Worm (Caenorhabditis elegans) whole organism, young adult: Measurements from ENCODE around the gene nspc-20.
A peak's percentile ranks its signal among the peaks of the same experiment; 100 is the strongest.

Source experiments
- B0019.2 ChIP-seq: fragments of 200-800 bp; sonication (Bioruptor generic); conservative IDR thresholded peaks from 2 replicates; pipeline ENCODE4 v1.3.6; 2022; ENCODE audit warnings: missing genetic modification reagents, missing genetic modification characterization, missing compliant biosample characterization
- C06A6.2 ChIP-seq: fragments of 200-800 bp; sonication (Bioruptor generic); conservative IDR thresholded peaks from 2 replicates; pipeline ENCODE4 v1.3.6; 2022; ENCODE audit warnings: missing genetic modification characterization, missing compliant biosample characterization
- C17E4.6 ChIP-seq: fragments of 200-800 bp; sonication (Bioruptor generic); IDR thresholded peaks from 2 replicates; pipeline ENCODE4 v1.3.6; 2022; ENCODE audit warnings: missing genetic modification reagents, missing genetic modification characterization, missing compliant biosample characterization
- D2030.7 ChIP-seq: fragments of 200-800 bp; sonication (Bioruptor generic); IDR thresholded peaks from 2 replicates; pipeline ENCODE4 v1.3.6; 2022; ENCODE audit warnings: missing genetic modification reagents, missing genetic modification characterization, missing compliant biosample characterization
- F22D6.2 ChIP-seq: sonication (generic microtip); optimal IDR thresholded peaks from 2 replicates; lab custom pipeline; 2016; ENCODE audit warnings: mild to moderate bottlenecking, missing genetic modification characterization, missing compliant biosample characterization
- F33H1.4 ChIP-seq: fragments of 200-800 bp; sonication (Bioruptor generic); IDR thresholded peaks from 2 replicates; pipeline ENCODE4 v1.3.6; 2022; ENCODE audit warnings: missing genetic modification reagents, missing genetic modification characterization, missing compliant biosample characterization
- K11D2.4 ChIP-seq: fragments of 200-800 bp; sonication (Bioruptor generic); IDR thresholded peaks from 2 replicates; pipeline ENCODE4 v1.3.6; 2022; ENCODE audit warnings: missing genetic modification reagents, missing genetic modification characterization, missing compliant biosample characterization
- K12H6.12 ChIP-seq: fragments of 200-800 bp; sonication (Bioruptor generic); optimal IDR thresholded peaks from 2 replicates; lab custom pipeline; 2018; ENCODE audit warnings: mild to moderate bottlenecking, missing genetic modification characterization, missing compliant biosample characterization
- T26A5.8 ChIP-seq: sonication (generic microtip); optimal IDR thresholded peaks from 2 replicates; lab custom pipeline; 2016; ENCODE audit warnings: missing genetic modification characterization, missing compliant biosample characterization
- Y53G8AR.9 ChIP-seq: fragments of 200-800 bp; sonication (Bioruptor generic); conservative IDR thresholded peaks from 2 replicates; pipeline ENCODE4 v1.3.6; 2022; ENCODE audit warnings: missing genetic modification reagents, missing genetic modification characterization, missing compliant biosample characterization
- Y67H2A.10 ChIP-seq: fragments of 200-800 bp; sonication (Bioruptor generic); conservative IDR thresholded peaks from 2 replicates; pipeline ENCODE4 v1.3.6; 2022; ENCODE audit warnings: missing genetic modification reagents, missing genetic modification characterization, missing compliant biosample characterization
- aptf-3 ChIP-seq: fragments of 200-800 bp; sonication (Bioruptor generic); IDR thresholded peaks from 2 replicates; pipeline ENCODE4 v1.3.6; 2022; ENCODE audit warnings: missing genetic modification characterization, missing compliant biosample characterization
- atf-7 ChIP-seq: sonication (generic microtip); optimal IDR thresholded peaks from 2 replicates; lab custom pipeline; 2017; ENCODE audit warnings: mild to moderate bottlenecking, missing genetic modification characterization, missing compliant biosample characterization
- attf-6 ChIP-seq: fragments of 200-800 bp; sonication (Bioruptor generic); IDR thresholded peaks from 2 replicates; pipeline ENCODE4 v1.3.6; 2022; ENCODE audit warnings: missing genetic modification reagents, missing genetic modification characterization, missing compliant biosample characterization
- bed-1 ChIP-seq: fragments of 200-800 bp; sonication (Bioruptor generic); IDR thresholded peaks from 2 replicates; pipeline ENCODE4 v1.3.6; 2022; ENCODE audit warnings: missing genetic modification reagents, missing genetic modification characterization, missing compliant biosample characterization
- cebp-1 ChIP-seq, 2 experiments: fragments of 200-800 bp in 1 of 2; sonication (Bioruptor generic) in 1 of 2; sonication (generic microtip) in 1 of 2; IDR thresholded peaks in 1 of 2; optimal IDR thresholded peaks in 1 of 2; 2 replicates each; pipeline versions ENCODE4 v1.3.6 to Lab custom; 2017 to 2022; ENCODE audit warnings: missing compliant biosample characterization in 2 of 2, missing genetic modification characterization in 2 of 2, mild to moderate bottlenecking in 1 of 2, missing genetic modification reagents in 1 of 2, moderate library complexity in 1 of 2
- ceh-27 ChIP-seq: fragments of 200-800 bp; sonication (Bioruptor generic); optimal IDR thresholded peaks from 2 replicates; lab custom pipeline; 2018; ENCODE audit warnings: mild to moderate bottlenecking, missing genetic modification characterization, moderate library complexity, missing compliant biosample characterization
- ceh-91 ChIP-seq: fragments of 200-800 bp; sonication (Bioruptor generic); IDR thresholded peaks from 2 replicates; pipeline ENCODE4 v1.3.6; 2022; ENCODE audit warnings: missing genetic modification reagents, missing genetic modification characterization, missing compliant biosample characterization
- chd-7 ChIP-seq: sonication (generic microtip); optimal IDR thresholded peaks from 2 replicates; lab custom pipeline; 2016; ENCODE audit warnings: mild to moderate bottlenecking, missing genetic modification characterization, moderate library complexity, missing compliant biosample characterization
- dox-1 ChIP-seq: fragments of 200-800 bp; sonication (Bioruptor generic); IDR thresholded peaks from 2 replicates; pipeline ENCODE4 v1.3.6; 2022; ENCODE audit warnings: missing genetic modification reagents, missing genetic modification characterization, missing compliant biosample characterization
- dpff-1 ChIP-seq: sonication (generic microtip); optimal IDR thresholded peaks from 2 replicates; lab custom pipeline; 2017; ENCODE audit warnings: mild to moderate bottlenecking, missing genetic modification characterization, missing compliant biosample characterization
- efl-1 ChIP-seq: fragments of 150-350 bp; optimal IDR thresholded peaks from 2 replicates; lab custom pipeline; 2014; ENCODE audit warnings: missing biosample characterization, missing genetic modification reagents, missing genetic modification characterization
- egrh-3 ChIP-seq: fragments of 200-800 bp; sonication (Bioruptor generic); IDR thresholded peaks from 2 replicates; pipeline ENCODE4 v1.3.6; 2022; ENCODE audit warnings: missing genetic modification reagents, missing genetic modification characterization, missing compliant biosample characterization
- gei-17 ChIP-seq: fragments of 200-800 bp; sonication (Bioruptor generic); optimal IDR thresholded peaks from 2 replicates; lab custom pipeline; 2018; ENCODE audit warnings: mild to moderate bottlenecking, missing genetic modification characterization, missing compliant biosample characterization
- hrde-1 ChIP-seq: sonication (generic microtip); optimal IDR thresholded peaks from 2 replicates; lab custom pipeline; 2016; ENCODE audit warnings: missing genetic modification characterization, mild to moderate bottlenecking, missing compliant biosample characterization, moderate library complexity, missing genotype, missing genetic modification reagents, borderline replicate concordance
- let-526 ChIP-seq: fragments of 200-800 bp; sonication (Bioruptor generic); IDR thresholded peaks from 2 replicates; pipeline ENCODE4 v1.3.6; 2022; ENCODE audit warnings: missing genetic modification reagents, missing genetic modification characterization, missing compliant biosample characterization
- lin-26 ChIP-seq: fragments of 200-800 bp; sonication (Bioruptor generic); IDR thresholded peaks from 2 replicates; pipeline ENCODE4 v1.3.6; 2022; ENCODE audit warnings: missing genetic modification reagents, missing genetic modification characterization, missing compliant biosample characterization
- lin-40 ChIP-seq: sonication (generic microtip); optimal IDR thresholded peaks from 2 replicates; lab custom pipeline; 2016; ENCODE audit warnings: missing genetic modification characterization, mild to moderate bottlenecking, missing compliant biosample characterization, missing genotype, missing genetic modification reagents
- lin-54 ChIP-seq: fragments of 200-800 bp; sonication (Bioruptor generic); optimal IDR thresholded peaks from 2 replicates; lab custom pipeline; 2018; ENCODE audit warnings: mild to moderate bottlenecking, missing genetic modification characterization, missing compliant biosample characterization
- nfya-1 ChIP-seq: sonication (generic microtip); optimal IDR thresholded peaks from 2 replicates; lab custom pipeline; 2017; ENCODE audit warnings: antibody characterized with exemption, missing compliant biosample characterization, missing genetic modification characterization, borderline replicate concordance; ENCODE audit not compliant: insufficient read depth
- nhr-80 ChIP-seq: sonication (generic microtip); optimal IDR thresholded peaks from 2 replicates; lab custom pipeline; 2016; ENCODE audit warnings: missing genetic modification characterization, missing compliant biosample characterization
- rec-8 ChIP-seq, 2 experiments: sonication (generic microtip); optimal IDR thresholded peaks; 2 replicates each; lab custom pipeline; 2016; ENCODE audit warnings: mild to moderate bottlenecking in 2 of 2, missing genetic modification characterization in 2 of 2, missing genetic modification reagents in 2 of 2, missing genotype in 2 of 2, missing biosample characterization in 1 of 2, missing compliant biosample characterization in 1 of 2, moderate library complexity in 1 of 2
- repo-1 ChIP-seq: sonication (generic microtip); optimal IDR thresholded peaks from 2 replicates; lab custom pipeline; 2017; ENCODE audit warnings: mild to moderate bottlenecking, missing genetic modification characterization, missing compliant biosample characterization
- rpc-1 ChIP-seq, 2 experiments: fragments of 150-350 bp in 1 of 2; sonication (generic microtip) in 1 of 2; optimal IDR thresholded peaks; 2 replicates each; lab custom pipeline; 2014 to 2018; ENCODE audit warnings: missing biosample characterization in 1 of 2, missing genetic modification characterization in 1 of 2, missing genetic modification reagents in 1 of 2, missing genotype in 1 of 2
- snpc-3.4 ChIP-seq: sonication (generic microtip); optimal IDR thresholded peaks from 2 replicates; lab custom pipeline; 2017; ENCODE audit warnings: missing genetic modification characterization, mild to moderate bottlenecking, missing compliant biosample characterization, antibody characterized with exemption, moderate library complexity, missing genotype, missing genetic modification reagents
- somi-1 ChIP-seq: fragments of 200-800 bp; sonication (Bioruptor generic); optimal IDR thresholded peaks from 2 replicates; lab custom pipeline; 2018; ENCODE audit warnings: mild to moderate bottlenecking, missing genetic modification characterization, missing compliant biosample characterization
- tlf-1 ChIP-seq: fragments of 200-800 bp; sonication (Bioruptor generic); optimal IDR thresholded peaks from 2 replicates; lab custom pipeline; 2018; ENCODE audit warnings: mild to moderate bottlenecking, missing genetic modification characterization, missing compliant biosample characterization
- zfh-2 ChIP-seq: fragments of 200-800 bp; sonication (Bioruptor generic); conservative IDR thresholded peaks from 2 replicates; pipeline ENCODE4 v1.3.6; 2022; ENCODE audit warnings: missing genetic modification reagents, missing genetic modification characterization, missing compliant biosample characterization
- ztf-22 ChIP-seq: fragments of 200-800 bp; sonication (Bioruptor generic); optimal IDR thresholded peaks from 2 replicates; lab custom pipeline; 2018; ENCODE audit warnings: mild to moderate bottlenecking, missing genetic modification characterization, moderate library complexity, missing compliant biosample characterization
- ztf-26 ChIP-seq: sonication (generic microtip); optimal IDR thresholded peaks from 2 replicates; lab custom pipeline; 2017; ENCODE audit warnings: missing genetic modification characterization, missing compliant biosample characterization
- ztf-6 ChIP-seq: fragments of 200-800 bp; sonication (Bioruptor generic); IDR thresholded peaks from 2 replicates; pipeline ENCODE4 v1.3.6; 2022; ENCODE audit warnings: missing genetic modification reagents, missing genetic modification characterization, missing compliant biosample characterization

Gene nspc-20

ce11 chrX:14508823-14509259 is 21.2 kb downstream of the nspc-20 start:
- peak; percentile 39 for TF ChIP-seq somi-1 (GFP tag; lab: Kevin White, UChicago)
- TF ChIP-seq dox-1 = no peak
- TF ChIP-seq cebp-1 (GFP tag; IDR thresholded peaks at IDR 0.05; lab: Robert Waterston, UW) = no peak
- TF ChIP-seq cebp-1 (tag; optimal IDR thresholded peaks at IDR 0.05; lab: Kevin White, UChicago) = peak; percentile 45
- peak; percentile 20 for TF ChIP-seq lin-40
- TF ChIP-seq F22D6.2 (tag; lab: Kevin White, UChicago) = no peak
- 0 out of 2 replicates have a peak, but pooled peaks have one; percentile 18 for TF ChIP-seq zfh-2
- peak; percentile 15 for TF ChIP-seq nhr-80 (tag; lab: Kevin White, UChicago)

- TF ChIP-seq somi-1 (GFP tag; lab: Kevin White, UChicago) (peak; percentile 41), attf-6 (GFP tag; lab: Robert Waterston, UW) (no peak), snpc-3.4 (tag; lab: Kevin White, UChicago) (no peak), K11D2.4 (GFP tag; lab: Robert Waterston, UW) (0 out of 2 replicates have a peak, but pooled peaks have one; percentile 27), ceh-27 (GFP tag; lab: Kevin White, UChicago) (peak; percentile 29), lin-40 (peak; percentile 44), ztf-26 (tag; lab: Kevin White, UChicago) (peak; percentile 60), tlf-1 (GFP tag; lab: Kevin White, UChicago) (no peak), F33H1.4 (GFP tag; lab: Robert Waterston, UW) (no peak), Y67H2A.10 (no peak)
Measured at ce11 chrX:14507992-14508391, 22.0 kb downstream of the nspc-20 start.

ce11 chrX:14505578-14506353 is 24.2 kb downstream of the nspc-20 start:
- peak; percentile 7 for TF ChIP-seq atf-7 (tag; lab: Kevin White, UChicago)
- TF ChIP-seq ztf-22 (GFP tag; lab: Kevin White, UChicago) = peak; percentile 48
- TF ChIP-seq C06A6.2 (GFP tag; lab: Robert Waterston, UW) = no peak
- no peak for TF ChIP-seq bed-1 (GFP tag; lab: Robert Waterston, UW)
- no peak for TF ChIP-seq Y53G8AR.9 (GFP tag; lab: Robert Waterston, UW)
- TF ChIP-seq efl-1 (GFP tag; lab: Kevin White, UChicago) = no peak
- no peak for TF ChIP-seq ceh-91 (GFP tag; lab: Robert Waterston, UW)
- TF ChIP-seq hrde-1 (tag; lab: Kevin White, UChicago) = no peak
- TF ChIP-seq D2030.7 (GFP tag; lab: Robert Waterston, UW) = no peak
- TF ChIP-seq rec-8 (tag; optimal IDR thresholded peaks at IDR 0.05; lab: Kevin White, UChicago) = no peak
- peak; percentile 23; the same call in 1 of the 2 replicates for TF ChIP-seq let-526
- TF ChIP-seq nfya-1 (tag; lab: Kevin White, UChicago) = no peak
- TF ChIP-seq ztf-6 (GFP tag; lab: Robert Waterston, UW) = no peak
- TF ChIP-seq B0019.2 (GFP tag; lab: Robert Waterston, UW) = no peak
- TF ChIP-seq gei-17 (GFP tag; lab: Kevin White, UChicago) = peak; percentile 22
- TF ChIP-seq tlf-1 (GFP tag; lab: Kevin White, UChicago) = no peak
- no peak for TF ChIP-seq C17E4.6 (GFP tag; lab: Robert Waterston, UW)
- TF ChIP-seq chd-7 (tag; lab: Kevin White, UChicago) = peak; percentile 52
- no peak for TF ChIP-seq rpc-1 (optimal IDR thresholded peaks at IDR 0.05; lab: Kevin White, UChicago)
- no peak for TF ChIP-seq rpc-1 (tag; optimal IDR thresholded peaks at IDR 0.05; lab: Kevin White, UChicago)
- TF ChIP-seq cebp-1 (GFP tag; IDR thresholded peaks at IDR 0.05; lab: Robert Waterston, UW) = no peak
- peak; percentile 73 for TF ChIP-seq cebp-1 (tag; optimal IDR thresholded peaks at IDR 0.05; lab: Kevin White, UChicago)
- TF ChIP-seq dpff-1 = no peak
- no peak for TF ChIP-seq lin-54 (GFP tag; lab: Kevin White, UChicago)
- TF ChIP-seq snpc-3.4 (tag; lab: Kevin White, UChicago) = no peak
- no peak for TF ChIP-seq K11D2.4 (GFP tag; lab: Robert Waterston, UW)
- TF ChIP-seq repo-1 (tag; lab: Kevin White, UChicago) = no peak
- TF ChIP-seq zfh-2 = peak; percentile 98
- no peak for TF ChIP-seq T26A5.8 (tag; lab: Kevin White, UChicago)
- TF ChIP-seq ztf-26 (tag; lab: Kevin White, UChicago) = peak; percentile 18
- peak; percentile 36; the same call in 1 of the 2 replicates for TF ChIP-seq lin-26 (GFP tag; lab: Robert Waterston, UW)
- TF ChIP-seq aptf-3 = no peak
- peak; percentile 79 for TF ChIP-seq egrh-3 (GFP tag; lab: Robert Waterston, UW)
- TF ChIP-seq somi-1 (GFP tag; lab: Kevin White, UChicago) = peak; percentile 55
- no peak for TF ChIP-seq K12H6.12
